Worm (Caenorhabditis elegans): ENCODE measurements around the gene B0001.8.

The B0001.8 gene

DNA sequence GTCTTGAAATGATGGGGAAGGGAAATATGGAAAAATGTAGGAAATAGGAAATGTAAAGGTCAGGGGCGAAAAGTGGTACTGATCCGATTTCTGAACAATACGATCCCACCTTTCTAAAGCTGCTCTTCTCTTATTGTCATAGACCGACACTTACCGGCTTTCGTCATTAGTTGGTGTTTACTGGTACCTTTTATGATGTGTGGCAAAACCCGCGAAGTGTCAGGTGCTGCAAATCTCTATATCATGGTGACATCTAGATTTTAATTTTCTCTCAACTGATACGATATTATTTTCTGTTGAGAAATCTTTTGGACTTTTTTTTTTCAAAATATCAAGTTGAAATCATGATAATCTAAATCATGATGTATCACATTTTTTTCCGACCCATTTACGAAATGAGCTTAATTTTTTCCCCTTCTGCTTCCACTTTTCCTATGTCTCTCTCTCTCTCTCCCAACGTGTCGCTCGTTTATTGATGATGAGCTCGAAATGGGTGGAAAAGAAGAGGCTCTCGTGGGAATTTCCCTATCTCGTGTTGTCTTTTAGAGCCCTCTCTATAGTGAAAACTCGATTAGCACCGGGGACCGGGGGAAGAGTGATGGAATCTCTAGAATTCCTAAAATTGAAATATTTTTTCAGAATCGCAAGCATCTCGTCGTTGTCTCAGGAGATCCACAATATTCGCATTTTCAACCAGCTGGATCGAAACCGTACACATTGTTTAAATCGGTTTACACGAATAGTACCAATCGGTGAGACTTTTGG, 9.4 kb downstream of the B0001.8 start:
- TF ChIP-seq unc-62 (GFP tag; optimal IDR thresholded peaks at IDR 0.05): no peak

DNA sequence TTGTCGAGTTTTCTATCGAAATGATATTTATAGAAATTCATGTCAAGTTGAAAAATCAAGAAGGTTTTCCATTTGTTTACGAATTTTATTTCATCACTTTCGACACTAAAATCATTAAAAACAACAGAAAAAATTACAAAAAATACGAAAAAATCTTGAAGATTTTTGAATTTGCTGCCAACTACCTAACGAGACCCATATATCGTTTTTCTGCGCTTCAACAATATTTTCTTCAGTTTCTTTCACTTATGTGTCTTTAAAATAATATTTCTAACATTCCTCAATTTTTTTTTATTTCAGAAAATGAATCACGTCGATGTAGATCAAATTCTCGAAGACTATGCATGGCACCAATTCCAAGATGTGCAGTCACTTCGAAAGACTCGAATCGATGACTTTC, 11.7 kb downstream of the B0001.8 start, which contains the start of gene lin-24:
Gene lin-24, plus strand, starts transcription at position 301 of the 400 bp plus-strand sequence.
- TF ChIP-seq unc-62 (GFP tag; optimal IDR thresholded peaks at IDR 0.05): no peak

DNA sequence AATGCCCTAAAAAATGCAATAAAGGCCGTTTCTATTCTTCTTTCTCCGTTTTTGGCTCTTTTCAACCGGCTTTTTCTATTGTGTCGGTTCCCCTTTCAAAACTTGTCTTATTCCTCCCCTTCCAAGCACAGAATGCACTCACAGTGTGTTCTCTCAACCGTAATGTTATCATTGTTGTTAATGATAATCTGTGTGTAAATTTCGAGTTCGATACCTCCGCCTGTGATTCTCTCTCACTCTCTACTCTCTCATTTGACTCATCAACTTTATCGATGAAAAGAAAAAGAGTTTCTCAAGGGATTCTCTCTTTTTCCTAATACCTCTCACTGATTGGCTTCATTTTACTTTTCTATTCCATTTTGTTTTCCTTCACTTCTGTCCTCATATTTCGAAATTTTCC, 12.2 kb downstream of the B0001.8 start:
- no peak for TF ChIP-seq unc-62 (GFP tag; optimal IDR thresholded peaks at IDR 0.05)

DNA sequence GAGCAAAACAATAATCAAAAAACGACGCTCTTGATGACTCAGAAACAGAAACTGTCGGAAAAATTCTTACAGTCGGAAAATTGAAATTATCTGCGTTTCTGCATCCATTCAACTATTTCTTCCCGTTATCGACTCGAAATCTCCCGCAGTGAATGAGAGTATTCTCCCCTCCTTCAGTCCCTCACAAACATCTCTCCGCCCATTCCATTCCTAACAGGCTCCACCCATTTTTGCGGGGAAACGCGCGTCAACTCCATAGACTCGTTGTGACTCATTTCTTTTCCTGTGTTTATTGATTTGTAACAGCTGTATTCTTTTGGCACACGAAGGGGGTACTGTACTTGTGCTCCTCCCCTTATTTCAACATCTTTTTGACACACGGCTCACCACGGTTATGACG, 13.0 kb downstream of the B0001.8 start:
- TF ChIP-seq unc-62 (GFP tag; optimal IDR thresholded peaks at IDR 0.05): no peak

DNA sequence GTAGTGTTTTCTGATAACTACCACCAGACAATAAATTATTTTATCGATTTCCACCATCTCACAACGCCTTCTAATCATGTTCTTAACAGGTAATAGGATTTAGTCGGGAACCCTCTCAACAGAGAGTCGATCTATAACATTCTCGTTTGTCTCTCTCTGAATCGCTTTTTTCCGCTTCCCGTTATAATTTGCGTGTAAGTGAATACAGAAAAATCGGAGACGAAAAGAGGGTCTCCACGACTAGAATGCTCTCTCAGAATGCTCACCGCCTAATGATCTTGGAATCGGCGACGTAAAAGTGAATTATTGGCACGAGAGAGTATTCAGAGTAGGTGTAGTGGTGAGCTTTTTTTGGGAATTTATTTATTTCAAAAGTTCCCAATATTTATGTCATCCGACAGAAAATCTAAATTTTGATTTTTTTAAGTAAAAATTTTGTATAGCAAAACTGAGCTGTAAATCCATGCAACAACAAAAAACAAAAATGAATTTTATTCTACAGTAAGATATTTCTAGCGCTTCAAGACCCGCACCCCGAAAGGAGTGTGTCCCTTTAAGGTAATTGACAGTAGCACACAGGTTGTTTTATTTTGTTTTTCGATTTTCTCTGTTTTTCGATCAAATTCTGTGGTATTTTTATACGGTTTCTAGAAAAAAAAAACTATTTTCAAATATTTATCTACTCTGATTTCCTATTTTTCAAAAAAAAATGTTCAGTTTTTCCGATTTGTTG, 14.0 kb downstream of the B0001.8 start:
- TF ChIP-seq unc-62 (GFP tag; optimal IDR thresholded peaks at IDR 0.05): no peak

DNA sequence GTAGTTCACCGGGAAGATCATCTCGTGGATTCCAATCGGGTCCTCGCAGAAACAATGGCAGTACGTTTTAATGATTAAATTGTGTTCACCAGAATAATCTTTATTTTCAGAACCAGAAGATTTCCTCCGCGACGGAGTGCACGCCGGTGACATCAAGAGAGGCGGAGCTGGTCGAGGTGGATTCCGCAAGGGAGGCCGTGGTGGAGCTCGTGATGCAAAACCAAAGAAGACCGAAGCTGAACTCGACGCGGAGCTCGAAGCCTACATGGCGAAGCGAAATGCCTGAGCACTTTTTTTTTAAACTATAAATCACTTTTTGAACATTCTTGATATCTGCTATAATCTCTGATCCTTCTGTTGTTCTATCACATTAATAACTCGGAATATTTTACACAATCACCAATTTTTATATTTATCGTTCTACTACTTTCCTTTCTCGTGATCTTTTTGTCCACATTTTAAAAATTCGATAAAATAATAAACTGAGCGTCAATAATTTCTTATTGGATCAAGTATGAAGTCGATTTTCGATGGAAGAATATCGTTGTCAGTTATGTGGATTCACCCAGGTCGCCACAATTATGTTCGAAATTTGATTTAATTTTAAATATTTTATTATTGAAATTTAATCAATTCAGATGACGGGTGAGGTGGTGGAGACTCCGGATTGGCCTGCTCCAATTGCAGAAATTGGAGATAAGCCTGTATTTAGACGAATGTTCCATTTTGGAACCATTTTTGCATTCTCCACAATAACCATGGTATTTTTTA, 16.4 kb downstream of the B0001.8 start, which contains the start of gene dhhc-6:
Gene dhhc-6, plus strand, starts transcription at position 639 of the 771 bp plus-strand sequence.
- no peak for TF ChIP-seq unc-62 (GFP tag; optimal IDR thresholded peaks at IDR 0.05)

DNA sequence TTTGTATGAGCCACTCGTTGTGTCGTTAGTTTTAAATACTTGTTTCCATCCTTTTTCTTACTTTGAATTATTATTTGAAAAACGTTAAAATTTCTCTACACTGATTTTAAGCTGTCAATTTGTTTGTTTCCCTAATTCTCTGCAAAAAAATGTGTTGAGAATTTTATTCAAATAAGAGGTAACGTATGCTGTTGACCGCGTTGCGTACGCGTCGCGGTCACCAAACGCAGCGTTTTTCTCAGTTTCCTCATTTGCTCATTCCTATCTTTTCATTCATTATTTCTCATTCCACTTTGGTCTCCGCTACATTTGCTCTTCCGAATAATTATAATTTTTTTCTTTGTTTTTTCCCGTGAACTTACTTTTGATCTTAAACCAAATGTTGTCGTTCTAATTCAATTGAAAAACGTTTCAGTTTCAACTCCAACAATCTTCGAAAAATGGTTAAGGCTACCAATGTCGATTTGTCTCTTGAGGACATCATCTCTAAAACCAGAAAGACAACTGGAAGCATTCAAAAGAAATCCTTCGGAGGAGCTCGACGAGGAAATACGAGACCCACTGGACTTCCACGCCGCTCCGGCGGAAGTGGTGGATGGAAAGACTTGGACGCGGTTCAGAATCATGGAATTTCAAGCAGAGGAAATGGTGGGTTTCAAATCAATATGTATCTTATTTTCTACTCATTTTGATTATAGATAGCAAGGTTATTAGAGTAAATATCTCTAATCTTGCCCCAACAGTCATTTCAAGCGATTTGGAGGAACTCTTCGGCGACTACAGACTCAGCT, 17.8 kb downstream of the B0001.8 start, which contains the start of gene aly-3:
Gene aly-3, plus strand, starts transcription at position 409 of the 791 bp plus-strand sequence.
- TF ChIP-seq unc-62 (GFP tag; optimal IDR thresholded peaks at IDR 0.05): no peak

DNA sequence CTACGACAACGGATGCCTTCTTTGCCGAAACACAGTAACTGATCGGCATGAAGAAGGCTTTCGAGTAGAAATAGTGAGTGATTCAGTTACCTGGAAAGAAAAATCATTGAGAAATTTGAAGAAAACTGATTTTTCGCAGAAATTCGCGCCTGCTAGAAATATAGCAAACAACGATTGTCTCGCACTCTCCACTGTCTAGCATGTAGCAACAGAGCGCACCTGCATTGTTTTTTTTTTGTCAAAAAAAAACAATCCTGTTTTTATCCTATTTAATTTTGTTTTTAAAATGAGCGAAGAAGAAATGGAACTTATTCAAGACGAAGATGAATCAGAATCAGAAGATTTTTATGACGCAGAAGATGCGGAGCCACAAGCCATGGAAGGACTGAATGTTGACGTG, 19.8 kb downstream of the B0001.8 start, which contains the start of the genes ddb-1 and M18.6:
Gene ddb-1, minus strand, starts transcription at position 90 of the 400 bp plus-strand sequence.
Gene M18.6, plus strand, starts transcription at position 235 of the 400 bp plus-strand sequence.
- no peak for TF ChIP-seq unc-62 (GFP tag; optimal IDR thresholded peaks at IDR 0.05)

DNA sequence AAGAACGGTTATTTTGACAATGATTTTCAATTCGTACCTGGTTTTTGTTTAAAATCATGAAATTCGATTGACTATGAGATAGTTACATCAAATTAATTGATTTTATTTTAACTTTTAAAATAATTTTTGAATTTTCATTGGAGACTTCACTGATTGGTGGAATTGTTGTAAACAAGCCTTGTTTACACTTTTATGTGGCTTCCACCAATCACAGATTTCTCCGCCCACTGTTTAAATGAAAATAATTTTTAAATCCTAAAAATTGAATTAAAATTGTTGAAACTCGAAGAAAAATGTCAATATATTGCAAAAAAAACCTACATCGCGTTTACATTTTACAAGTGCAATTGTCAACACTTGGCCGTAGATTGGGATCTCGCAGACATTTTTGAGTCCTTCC, 20.3 kb downstream of the B0001.8 start:
- TF ChIP-seq unc-62 (GFP tag; optimal IDR thresholded peaks at IDR 0.05): no peak

DNA sequence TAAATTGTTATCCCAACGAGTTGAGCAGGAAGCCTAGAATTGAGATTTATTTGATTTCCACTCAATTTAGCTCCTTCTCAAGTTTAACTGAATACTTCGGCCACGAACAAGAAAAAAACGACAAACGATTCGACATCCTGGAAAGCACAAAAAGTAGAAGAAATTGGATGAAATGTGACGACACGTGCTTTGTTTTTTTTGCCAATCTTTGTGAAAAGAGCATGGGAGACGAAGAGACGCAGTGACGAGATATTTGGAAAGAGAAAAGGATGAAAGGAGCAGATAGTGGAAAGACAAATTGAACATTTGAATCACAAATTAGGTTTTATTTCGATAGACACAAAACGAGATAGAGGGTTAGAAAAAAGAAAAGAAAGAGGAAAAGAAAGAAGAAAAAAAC, 26.4 kb downstream of the B0001.8 start:
- TF ChIP-seq unc-62 (GFP tag; optimal IDR thresholded peaks at IDR 0.05): no peak

DNA sequence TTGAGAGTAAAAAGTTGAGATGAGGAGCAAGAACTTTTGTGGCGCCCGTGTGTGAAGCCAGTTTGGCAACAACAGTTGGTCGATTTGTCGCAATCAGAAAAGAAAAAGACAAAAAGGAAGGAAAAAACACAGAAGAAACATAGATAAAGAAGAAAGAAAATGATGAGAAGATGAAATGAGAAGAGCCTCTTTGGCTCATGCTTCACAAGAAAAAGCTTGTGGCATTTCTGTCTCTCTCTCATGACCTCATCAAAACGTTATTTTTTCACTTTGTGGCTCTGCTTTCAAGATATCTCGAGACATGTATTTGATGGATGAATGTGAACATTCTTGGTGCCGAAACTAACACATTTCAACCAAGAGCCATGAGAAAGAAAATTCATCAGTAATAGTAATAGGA, 27.8 kb downstream of the B0001.8 start:
- TF ChIP-seq unc-62 (GFP tag; optimal IDR thresholded peaks at IDR 0.05): no peak

DNA sequence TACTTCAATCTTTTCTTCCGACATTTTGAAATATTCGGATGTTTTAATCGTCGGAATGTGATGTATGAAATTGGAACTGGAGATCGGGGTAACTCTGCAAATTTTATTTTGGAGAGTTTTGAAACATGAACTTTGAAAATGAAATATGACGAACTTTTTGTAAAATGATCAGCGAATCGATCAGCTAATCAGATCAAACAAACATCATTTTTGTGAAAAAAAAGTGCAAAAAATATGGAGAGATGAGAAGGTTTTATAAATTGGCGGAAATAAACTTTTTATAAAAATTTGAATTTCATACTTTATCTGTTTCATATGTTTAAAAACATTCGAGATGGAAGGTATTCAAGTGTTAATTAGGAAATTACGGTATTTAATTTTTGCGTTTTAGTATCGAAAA, 29.4 kb downstream of the B0001.8 start, which contains the start of gene dlc-2:
Gene dlc-2, minus strand, starts transcription at position 101 of the 400 bp plus-strand sequence.
- no peak for TF ChIP-seq unc-62 (GFP tag; optimal IDR thresholded peaks at IDR 0.05)

DNA sequence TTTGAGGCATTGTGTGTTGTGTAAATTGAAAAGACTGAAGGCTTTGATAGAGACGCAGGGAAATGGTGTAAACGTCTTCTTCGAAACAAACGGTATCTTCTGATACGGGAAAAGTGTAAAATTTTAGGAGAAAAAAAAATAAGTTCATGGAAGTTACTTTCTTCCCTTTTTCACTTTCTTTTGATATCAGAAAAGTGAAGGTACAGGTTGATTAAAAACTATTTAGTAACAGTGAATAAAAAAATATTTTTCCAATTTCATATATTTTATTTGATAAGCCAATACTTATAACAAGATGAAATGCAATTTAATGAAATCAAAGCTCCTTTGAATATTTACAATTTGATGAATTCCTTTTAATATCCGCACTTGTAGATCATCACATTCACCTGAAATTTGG, 30.5 kb downstream of the B0001.8 start, which contains the start of gene col-129:
Gene col-129, minus strand, starts transcription at position 101 of the 400 bp plus-strand sequence.
- TF ChIP-seq unc-62 (GFP tag; optimal IDR thresholded peaks at IDR 0.05): no peak

DNA sequence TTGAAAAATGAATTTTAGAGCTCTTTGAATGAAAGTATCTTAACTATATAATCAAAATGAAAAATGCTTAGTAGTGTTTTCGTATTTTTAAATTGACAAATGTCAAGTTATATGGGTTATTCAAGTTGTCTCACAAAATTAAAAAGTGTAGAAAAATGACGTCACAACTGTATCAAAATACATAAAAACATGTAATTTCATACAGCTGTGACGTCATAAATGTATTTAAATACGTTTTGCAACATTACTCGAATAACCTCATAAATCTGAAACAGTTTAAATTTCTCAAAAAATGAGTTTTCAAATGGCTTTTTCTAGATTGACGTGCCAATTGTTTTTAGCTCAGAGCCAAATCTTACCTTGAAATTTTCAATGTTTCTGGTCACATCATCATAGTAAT, 31.1 kb downstream of the B0001.8 start:
- no peak for TF ChIP-seq unc-62 (GFP tag; optimal IDR thresholded peaks at IDR 0.05)

Measured in whole organism, dauer.